Worm (Caenorhabditis elegans): ENCODE measurements around the gene sprr-1.

The sprr-1 gene

ce11 chrX:15466032-15466431, at the start of gene sprr-1:
TSS of gene sprr-1 (plus strand) at chrX:15466300.
- TF ChIP-seq tbx-37 (GFP tag; conservative IDR thresholded peaks at IDR 0.05) (no peak), ama-1 (optimal IDR thresholded peaks at IDR 0.05) (no peak)

- TF ChIP-seq hmbx-1 (tag; optimal IDR thresholded peaks at IDR 0.05) (no peak), tra-4 (tag; optimal IDR thresholded peaks at IDR 0.05) (no peak), tbx-37 (GFP tag; conservative IDR thresholded peaks at IDR 0.05) (no peak), tbx-11 (GFP tag; IDR thresholded peaks at IDR 0.05) (no peak), ama-1 (optimal IDR thresholded peaks at IDR 0.05) (no peak), B0310.2 (tag; optimal IDR thresholded peaks at IDR 0.05) (no peak), pes-1 (GFP tag; IDR thresholded peaks at IDR 0.05) (no peak), ceh-13 (GFP tag; optimal IDR thresholded peaks at IDR 0.05) (no peak), hnd-1 (tag; optimal IDR thresholded peaks at IDR 0.05) (no peak), ets-7 (tag; optimal IDR thresholded peaks at IDR 0.05) (no peak), scrt-1 (GFP tag; IDR thresholded peaks at IDR 0.05) (no peak), ceh-36 (tag; optimal IDR thresholded peaks at IDR 0.05) (no peak), flt-1 (GFP tag; IDR thresholded peaks at IDR 0.05) (no peak), aly-1 (tag; optimal IDR thresholded peaks at IDR 0.05) (no peak), hmg-4 (GFP tag; optimal IDR thresholded peaks at IDR 0.05) (no peak), sea-1 (GFP tag; conservative IDR thresholded peaks at IDR 0.05) (no peak), F13C5.2 (tag; optimal IDR thresholded peaks at IDR 0.05) (no peak)
Measured at ce11 chrX:15420671-15421070, 45.4 kb upstream of the sprr-1 start, which contains the start of gene F39D8.3. TSS of gene F39D8.3 (plus strand) at chrX:15420971.

- no peak for TF ChIP-seq hnd-1 (tag; optimal IDR thresholded peaks at IDR 0.05)
Measured at ce11 chrX:15423708-15424423, 42.2 kb upstream of the sprr-1 start.

ce11 chrX:15427931-15428330, 38.2 kb upstream of the sprr-1 start, which contains the start of gene nas-13:
TSS of gene nas-13 (minus strand) at chrX:15428253.
- TF ChIP-seq ceh-13 (GFP tag; optimal IDR thresholded peaks at IDR 0.05), result no peak

- TF ChIP-seq F13C5.2 (tag; optimal IDR thresholded peaks at IDR 0.05) (no peak), tbx-37 (GFP tag; conservative IDR thresholded peaks at IDR 0.05) (no peak), B0310.2 (tag; optimal IDR thresholded peaks at IDR 0.05) (no peak), ceh-36 (tag; optimal IDR thresholded peaks at IDR 0.05) (no peak), tra-4 (tag; optimal IDR thresholded peaks at IDR 0.05) (no peak), ets-7 (tag; optimal IDR thresholded peaks at IDR 0.05) (no peak), ceh-13 (GFP tag; optimal IDR thresholded peaks at IDR 0.05) (no peak), hmbx-1 (tag; optimal IDR thresholded peaks at IDR 0.05) (no peak)
Measured at ce11 chrX:15430983-15431382, 35.1 kb upstream of the sprr-1 start, which contains the start of gene blos-8. TSS of gene blos-8 (minus strand) at chrX:15431198.

- TF ChIP-seq F13C5.2 (tag; optimal IDR thresholded peaks at IDR 0.05), result no peak
- TF ChIP-seq pes-1 (GFP tag; IDR thresholded peaks at IDR 0.05), result no peak
- no peak for TF ChIP-seq ama-1 (optimal IDR thresholded peaks at IDR 0.05)
- no peak for TF ChIP-seq B0310.2 (tag; optimal IDR thresholded peaks at IDR 0.05)
- no peak for TF ChIP-seq tbx-37 (GFP tag; conservative IDR thresholded peaks at IDR 0.05)
- TF ChIP-seq tbx-11 (GFP tag; IDR thresholded peaks at IDR 0.05), result no peak
- TF ChIP-seq scrt-1 (GFP tag; IDR thresholded peaks at IDR 0.05), result no peak
- TF ChIP-seq ceh-13 (GFP tag; optimal IDR thresholded peaks at IDR 0.05), result no peak
- TF ChIP-seq hmbx-1 (tag; optimal IDR thresholded peaks at IDR 0.05), result no peak
- TF ChIP-seq aly-1 (tag; optimal IDR thresholded peaks at IDR 0.05), result no peak
- TF ChIP-seq sea-1 (GFP tag; conservative IDR thresholded peaks at IDR 0.05), result no peak
- no peak for TF ChIP-seq hmg-4 (GFP tag; optimal IDR thresholded peaks at IDR 0.05)
- no peak for TF ChIP-seq ets-7 (tag; optimal IDR thresholded peaks at IDR 0.05)
- no peak for TF ChIP-seq hnd-1 (tag; optimal IDR thresholded peaks at IDR 0.05)
Measured at ce11 chrX:15433487-15433886, 32.6 kb upstream of the sprr-1 start, which contains the start of gene flp-32. TSS of gene flp-32 (plus strand) at chrX:15433787.

ce11 chrX:15434922-15435321, 31.2 kb upstream of the sprr-1 start:
- TF ChIP-seq ceh-13 (GFP tag; optimal IDR thresholded peaks at IDR 0.05) (no peak), tbx-11 (GFP tag; IDR thresholded peaks at IDR 0.05) (no peak)

- TF ChIP-seq ets-7 (tag; optimal IDR thresholded peaks at IDR 0.05), result no peak
- TF ChIP-seq ceh-36 (tag; optimal IDR thresholded peaks at IDR 0.05), result no peak
- no peak for TF ChIP-seq aly-1 (tag; optimal IDR thresholded peaks at IDR 0.05)
- no peak for TF ChIP-seq sea-1 (GFP tag; conservative IDR thresholded peaks at IDR 0.05)
- TF ChIP-seq flt-1 (GFP tag; IDR thresholded peaks at IDR 0.05), result no peak
- TF ChIP-seq hmg-4 (GFP tag; optimal IDR thresholded peaks at IDR 0.05), result no peak
Measured at ce11 chrX:15438768-15439167, 27.3 kb upstream of the sprr-1 start.

All from whole organism, early embryonic.